Fruit fly (Drosophila melanogaster) whole organism, prepupa: ENCODE measurements around the gene CG42869.

Experiments
- Blimp-1 ChIP-seq: fragments of 200-800 bp; sonication (Bioruptor generic); optimal IDR thresholded peaks from 3 replicates; lab custom pipeline; 2017; ENCODE audit warnings: missing biosample characterization, missing genetic modification characterization, mild to moderate bottlenecking, moderate library complexity, missing genetic modification reagents
- CG10631 ChIP-seq: fragments of 200-800 bp; sonication (Bioruptor generic); optimal IDR thresholded peaks from 2 replicates; lab custom pipeline; 2016; ENCODE audit warnings: missing biosample characterization, missing genetic modification characterization
- CG10669 ChIP-seq: fragments of 200-800 bp; sonication (Bioruptor generic); optimal IDR thresholded peaks from 3 replicates; lab custom pipeline; 2018; ENCODE audit warnings: missing biosample characterization, mild to moderate bottlenecking, missing genetic modification characterization, moderate library complexity
- CG11762 ChIP-seq: fragments of 200-800 bp; sonication (Bioruptor generic); optimal IDR thresholded peaks from 3 replicates; lab custom pipeline; 2016; ENCODE audit warnings: missing biosample characterization, missing genetic modification characterization; ENCODE audit not compliant: insufficient read depth
- CG11902 ChIP-seq: fragments of 200-800 bp; sonication (Bioruptor generic); optimal IDR thresholded peaks from 3 replicates; lab custom pipeline; 2016; ENCODE audit warnings: missing biosample characterization, missing genetic modification characterization
- CG15336 ChIP-seq: fragments of 200-800 bp; sonication (Bioruptor generic); IDR thresholded peaks from 2 replicates; pipeline ENCODE4 v1.3.6; 2022; ENCODE audit warnings: missing biosample characterization, missing genetic modification characterization
- CG32006 ChIP-seq: fragments of 200-800 bp; sonication (Bioruptor generic); optimal IDR thresholded peaks from 3 replicates; lab custom pipeline; 2017; ENCODE audit warnings: missing biosample characterization, mild to moderate bottlenecking, missing genetic modification characterization
- CG34406 ChIP-seq: fragments of 200-800 bp; sonication (Bioruptor generic); optimal IDR thresholded peaks from 3 replicates; lab custom pipeline; 2016; ENCODE audit warnings: missing biosample characterization, missing genetic modification characterization
- CG3919 ChIP-seq: fragments of 200-800 bp; sonication (Bioruptor generic); optimal IDR thresholded peaks from 3 replicates; lab custom pipeline; 2016; ENCODE audit warnings: missing biosample characterization, missing genetic modification characterization
- CG4318 ChIP-seq: fragments of 200-800 bp; sonication (Bioruptor generic); optimal IDR thresholded peaks from 3 replicates; lab custom pipeline; 2017; ENCODE audit warnings: missing biosample characterization, mild to moderate bottlenecking, missing genetic modification characterization
- CG6163 ChIP-seq: fragments of 200-800 bp; sonication (Bioruptor generic); IDR thresholded peaks from 3 replicates; pipeline ENCODE4 v1.3.6; 2022; ENCODE audit warnings: missing biosample characterization, missing genetic modification characterization
- CG6276 ChIP-seq: fragments of 200-800 bp; sonication (Bioruptor generic); optimal IDR thresholded peaks from 2 replicates; lab custom pipeline; 2017; ENCODE audit warnings: missing biosample characterization, mild to moderate bottlenecking, missing genetic modification characterization
- CG6808 ChIP-seq: fragments of 200-800 bp; sonication (Bioruptor generic); optimal IDR thresholded peaks from 3 replicates; lab custom pipeline; 2017; ENCODE audit warnings: missing biosample characterization, missing genetic modification characterization, mild to moderate bottlenecking, moderate library complexity, missing genetic modification reagents
- CG6854 ChIP-seq: fragments of 200-800 bp; sonication (Bioruptor generic); optimal IDR thresholded peaks from 2 replicates; lab custom pipeline; 2017; ENCODE audit warnings: missing biosample characterization, mild to moderate bottlenecking, missing genetic modification characterization
- CG7368 ChIP-seq: fragments of 200-800 bp; sonication (Bioruptor generic); optimal IDR thresholded peaks from 3 replicates; lab custom pipeline; 2016; ENCODE audit warnings: missing biosample characterization, missing genetic modification characterization
- CG8119 ChIP-seq: fragments of 200-800 bp; sonication (Bioruptor generic); IDR thresholded peaks from 3 replicates; pipeline ENCODE4 v1.3.6; 2022; ENCODE audit warnings: missing biosample characterization, missing genetic modification characterization
- CG8319 ChIP-seq: fragments of 200-800 bp; sonication (Bioruptor generic); optimal IDR thresholded peaks from 3 replicates; lab custom pipeline; 2016; ENCODE audit warnings: missing biosample characterization, missing genetic modification characterization
- CG9139 ChIP-seq: fragments of 200-800 bp; sonication (Bioruptor generic); optimal IDR thresholded peaks from 3 replicates; lab custom pipeline; 2017; ENCODE audit warnings: missing biosample characterization, mild to moderate bottlenecking, missing genetic modification characterization
- Eip78C ChIP-seq: fragments of 200-800 bp; sonication (Bioruptor generic); peaks from one replicate; lab custom pipeline; 2016; ENCODE audit warnings: missing biosample characterization, missing genetic modification characterization
- Eip93F ChIP-seq: fragments of 200-800 bp; sonication (Bioruptor generic); optimal IDR thresholded peaks from 2 replicates; lab custom pipeline; 2016; ENCODE audit warnings: missing biosample characterization, mild to moderate bottlenecking, missing genetic modification characterization
- Ets21C ChIP-seq: fragments of 200-800 bp; sonication (Bioruptor generic); optimal IDR thresholded peaks from 3 replicates; lab custom pipeline; 2016; ENCODE audit warnings: missing biosample characterization, missing genetic modification characterization
- Ets96B ChIP-seq: fragments of 200-800 bp; optimal IDR thresholded peaks from 2 replicates; lab custom pipeline; 2019; ENCODE audit warnings: missing biosample characterization, mild to moderate bottlenecking, missing genetic modification characterization, moderate library complexity
- Gug ChIP-seq: fragments of 200-800 bp; sonication (Bioruptor generic); IDR thresholded peaks from 2 replicates; pipeline ENCODE4 v1.3.6; 2022; ENCODE audit warnings: missing biosample characterization, missing genetic modification characterization
- Hr38 ChIP-seq: sonication (Bioruptor generic); optimal IDR thresholded peaks from 2 replicates; lab custom pipeline; 2016; ENCODE audit warnings: missing biosample characterization, missing genetic modification characterization
- Hr39 ChIP-seq: fragments of 200-800 bp; sonication (Bioruptor generic); optimal IDR thresholded peaks from 2 replicates; lab custom pipeline; 2016; ENCODE audit warnings: missing biosample characterization, missing genetic modification characterization
- Hr4 ChIP-seq: fragments of 200-800 bp; sonication (Bioruptor generic); optimal IDR thresholded peaks from 3 replicates; lab custom pipeline; 2016; ENCODE audit warnings: missing biosample characterization, missing genetic modification characterization
- Lpt ChIP-seq: fragments of 200-800 bp; sonication (Bioruptor generic); optimal IDR thresholded peaks from 3 replicates; lab custom pipeline; 2016; ENCODE audit warnings: missing biosample characterization, missing genetic modification characterization
- Met ChIP-seq: fragments of 200-800 bp; sonication (Bioruptor generic); optimal IDR thresholded peaks from 3 replicates; lab custom pipeline; 2016; ENCODE audit warnings: missing biosample characterization, missing genetic modification characterization
- Sox102F ChIP-seq: fragments of 200-800 bp; sonication (Bioruptor generic); optimal IDR thresholded peaks from 2 replicates; lab custom pipeline; 2016; ENCODE audit warnings: missing biosample characterization, mild to moderate bottlenecking, missing genetic modification characterization
- Sox15 ChIP-seq: fragments of 200-800 bp; sonication (Bioruptor generic); optimal IDR thresholded peaks from 3 replicates; lab custom pipeline; 2016; ENCODE audit warnings: missing biosample characterization, missing genetic modification characterization
- achi ChIP-seq: fragments of 200-800 bp; sonication (Bioruptor generic); optimal IDR thresholded peaks from 3 replicates; lab custom pipeline; 2016; ENCODE audit warnings: missing biosample characterization, missing genetic modification characterization
- cyc ChIP-seq: fragments of 200-800 bp; sonication (Bioruptor generic); optimal IDR thresholded peaks from 3 replicates; lab custom pipeline; 2016; ENCODE audit warnings: missing biosample characterization, missing genetic modification characterization
- dsx ChIP-seq: fragments of 200-800 bp; optimal IDR thresholded peaks from 3 replicates; lab custom pipeline; 2019; ENCODE audit warnings: missing biosample characterization, mild to moderate bottlenecking, missing genetic modification characterization, moderate library complexity; ENCODE audit not compliant: poor library complexity, severe bottlenecking
- esn ChIP-seq: fragments of 200-800 bp; sonication (Bioruptor generic); optimal IDR thresholded peaks from 2 replicates; lab custom pipeline; 2016; ENCODE audit warnings: missing biosample characterization, mild to moderate bottlenecking, missing genetic modification characterization, moderate library complexity
- fd59A ChIP-seq: fragments of 200-800 bp; sonication (Bioruptor generic); optimal IDR thresholded peaks from 2 replicates; lab custom pipeline; 2017; ENCODE audit warnings: missing biosample characterization, mild to moderate bottlenecking, missing genetic modification characterization, missing genetic modification reagents
- fd85E ChIP-seq: fragments of 200-800 bp; sonication (Bioruptor generic); optimal IDR thresholded peaks from 3 replicates; lab custom pipeline; 2016; ENCODE audit warnings: missing biosample characterization, missing genetic modification characterization
- fkh ChIP-seq: fragments of 200-800 bp; sonication (Bioruptor generic); optimal IDR thresholded peaks from 3 replicates; lab custom pipeline; 2017; ENCODE audit warnings: missing biosample characterization, mild to moderate bottlenecking, missing genetic modification characterization, moderate library complexity
- lz ChIP-seq: fragments of 200-800 bp; sonication (Bioruptor generic); optimal IDR thresholded peaks from 3 replicates; lab custom pipeline; 2016; ENCODE audit warnings: missing biosample characterization, missing genetic modification characterization
- net ChIP-seq: fragments of 200-800 bp; sonication (Bioruptor generic); optimal IDR thresholded peaks from 3 replicates; lab custom pipeline; 2016; ENCODE audit warnings: missing biosample characterization, missing genetic modification characterization
- salr ChIP-seq, 2 experiments: fragments of 200-800 bp; sonication (Bioruptor generic); optimal IDR thresholded peaks; 3 replicates each; lab custom pipeline; 2016 to 2018; ENCODE audit warnings: missing biosample characterization in 2 of 2, missing genetic modification characterization in 2 of 2, mild to moderate bottlenecking in 1 of 2
- spab ChIP-seq: fragments of 200-800 bp; sonication (Bioruptor generic); optimal IDR thresholded peaks from 2 replicates; lab custom pipeline; 2017; ENCODE audit warnings: missing biosample characterization, mild to moderate bottlenecking, missing genetic modification characterization, missing genetic modification reagents
- svp ChIP-seq: fragments of 200-800 bp; sonication (Bioruptor generic); peaks from one replicate; lab custom pipeline; 2016; ENCODE audit warnings: missing biosample characterization, missing genetic modification characterization

CG42869 gene

DNA sequence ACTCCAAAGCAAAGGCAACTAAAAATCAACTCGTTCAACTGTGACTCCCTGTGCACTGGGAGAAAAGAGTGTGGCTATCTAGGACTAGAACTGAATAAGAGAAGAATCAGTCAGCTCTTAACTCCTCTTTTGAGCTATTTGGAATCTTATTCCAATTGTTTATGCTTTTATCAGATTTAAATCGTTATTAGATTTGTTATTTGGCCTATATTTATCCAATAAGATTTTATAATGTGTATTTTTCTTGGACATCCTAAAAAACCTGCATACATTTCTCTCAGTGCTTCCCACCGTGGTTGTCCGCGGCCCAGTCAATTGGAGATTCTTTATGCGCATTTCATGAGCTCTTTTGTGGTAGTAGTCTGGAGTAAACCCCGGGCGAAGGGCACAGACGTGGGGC lies 44.8 kb upstream of the CG42869 start (continued):
- TF ChIP-seq Met (GFP tag; lab: Kevin White, UChicago) (peak; percentile 92), CG34406 (GFP tag; lab: Kevin White, UChicago) (peak; percentile 91), Sox102F (GFP tag; lab: Kevin White, UChicago) (peak; percentile 93), CG6808 (GFP tag; lab: Kevin White, UChicago) (peak; percentile 93), CG11762 (GFP tag; lab: Kevin White, UChicago) (peak; percentile 90), lz (GFP tag; lab: Kevin White, UChicago) (peak; percentile 89), salr (GFP tag; optimal IDR thresholded peaks at IDR 0.05; lab: Kevin White, UChicago) (peak; percentile 74 to 85), Hr38 (GFP tag; lab: Kevin White, UChicago) (no peak), CG10669 (peak; percentile 94), Eip78C (GFP tag; lab: Kevin White, UChicago) (peak; percentile 99), CG7368 (GFP tag; lab: Kevin White, UChicago) (peak; percentile 88), Lpt (GFP tag; lab: Kevin White, UChicago) (peak; percentile 77), CG6163 (GFP tag; lab: Robert Waterston, UW) (peak; percentile 87), CG9139 (GFP tag; lab: Kevin White, UChicago) (peak; percentile 82), fd85E (peak; percentile 79), achi (GFP tag; lab: Kevin White, UChicago) (peak; percentile 91), CG32006 (GFP tag; lab: Kevin White, UChicago) (peak; percentile 88), cyc (peak; percentile 92), net (peak; percentile 91), Blimp-1 (GFP tag; lab: Kevin White, UChicago) (peak; percentile 64), esn (GFP tag; lab: Kevin White, UChicago) (peak; percentile 95), fkh (GFP tag; lab: Kevin White, UChicago) (no peak), Hr4 (GFP tag; lab: Kevin White, UChicago) (peak; percentile 85), Eip93F (GFP tag; lab: Kevin White, UChicago) (peak; percentile 29), fd59A (GFP tag; lab: Kevin White, UChicago) (peak; percentile 93), CG4318 (GFP tag; lab: Kevin White, UChicago) (peak; percentile 66), CG6276 (peak; percentile 74), CG15336 (GFP tag; lab: Robert Waterston, UW) (peak; percentile 88), Gug (GFP tag; lab: Robert Waterston, UW) (peak; percentile 77), spab (GFP tag; lab: Kevin White, UChicago) (peak; percentile 93)

DNA sequence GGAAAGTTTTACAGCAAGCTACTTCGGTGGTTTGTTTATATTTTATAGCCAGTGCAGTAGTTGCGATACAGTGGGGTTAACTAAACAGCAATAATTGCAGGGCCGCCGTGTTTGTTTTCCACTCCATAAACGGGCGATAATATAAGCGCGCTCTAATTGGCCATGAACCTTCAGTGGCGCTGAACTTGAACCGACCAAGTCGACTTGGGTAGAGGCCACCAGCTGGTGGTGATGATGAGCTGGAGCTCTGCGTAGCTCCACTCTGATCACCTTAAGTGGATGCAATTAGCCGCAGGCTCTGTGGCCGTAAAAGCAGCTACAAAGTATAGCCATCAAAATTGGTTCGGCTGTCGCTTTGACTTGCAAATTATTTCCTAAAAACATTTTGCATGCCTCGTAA lies 43.4 kb upstream of the CG42869 start:
- no peak for TF ChIP-seq CG8119
- peak; percentile 79 for TF ChIP-seq dsx (GFP tag; lab: Kevin White, UChicago)

DNA sequence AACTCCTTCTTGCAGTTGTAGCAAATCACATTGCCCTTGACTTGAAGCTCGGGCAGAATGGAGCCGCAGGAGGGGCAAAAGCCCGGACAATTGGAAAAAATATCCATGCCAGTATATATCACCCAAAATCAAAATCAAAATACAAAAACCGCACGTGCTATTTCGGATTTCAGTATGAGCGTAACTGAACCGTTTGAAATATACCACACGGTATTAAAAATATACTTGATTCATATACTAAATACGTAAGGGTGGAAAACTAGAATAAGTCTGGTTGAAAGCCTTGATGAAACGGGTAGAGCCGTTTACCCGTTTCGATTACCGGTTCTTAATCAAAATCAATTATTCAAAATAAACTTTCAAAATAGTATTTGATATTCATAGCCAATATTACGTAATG lies 41.0 kb upstream of the CG42869 start, which contains the start of gene Polr1H:
Gene Polr1H (minus strand): TSS at position 188 of the 400 bp plus-strand sequence.
- TF ChIP-seq spab (GFP tag; lab: Kevin White, UChicago) (no peak), CG32006 (GFP tag; lab: Kevin White, UChicago) (no peak), Ets96B (tag; lab: Kevin White, UChicago) (no peak), Met (GFP tag; lab: Kevin White, UChicago) (no peak), Ets21C (GFP tag; lab: Kevin White, UChicago) (no peak), Sox15 (GFP tag; lab: Kevin White, UChicago) (no peak), Blimp-1 (GFP tag; lab: Kevin White, UChicago) (no peak), CG6854 (no peak), CG10631 (GFP tag; lab: Kevin White, UChicago) (no peak), Hr39 (GFP tag; lab: Kevin White, UChicago) (no peak), CG11902 (GFP tag; lab: Kevin White, UChicago) (no peak), CG8319 (no peak), svp (GFP tag; lab: Kevin White, UChicago) (no peak), CG3919 (no peak)
